Fruit fly (Drosophila melanogaster) whole organism, wandering third instar larva: Measurements from ENCODE around the gene CG43084.

Experiments
- Abd-B ChIP-seq: fragments of >200 bp; optimal IDR thresholded peaks from 2 replicates; lab custom pipeline; 2017; ENCODE audit warnings: missing biosample characterization, missing genetic modification characterization
- CG32264 ChIP-seq: fragments of 200-800 bp; sonication (Bioruptor generic); optimal IDR thresholded peaks from 2 replicates; lab custom pipeline; 2016; ENCODE audit warnings: missing biosample characterization, missing genetic modification characterization
- CrebA ChIP-seq: fragments of 200-800 bp; sonication (Bioruptor generic); optimal IDR thresholded peaks from 2 replicates; lab custom pipeline; 2016; ENCODE audit warnings: missing biosample characterization, mild to moderate bottlenecking, missing genetic modification characterization, borderline replicate concordance
- Dfd ChIP-seq: fragments of >200 bp; optimal IDR thresholded peaks from 2 replicates; lab custom pipeline; 2017; ENCODE audit warnings: missing biosample characterization, missing genetic modification characterization
- Dif ChIP-seq: fragments of 200-275, 200-300 bp; sonication (Bioruptor generic); optimal IDR thresholded peaks from 2 replicates; lab custom pipeline; 2018; ENCODE audit warnings: missing biosample characterization, missing genetic modification characterization; ENCODE audit not compliant: partially characterized antibody
- HLH106 ChIP-seq: fragments of 200-800 bp; optimal IDR thresholded peaks from 3 replicates; lab custom pipeline; 2019; ENCODE audit warnings: missing biosample characterization, mild to moderate bottlenecking, missing genetic modification characterization, moderate library complexity
- Hnf4 ChIP-seq: fragments of 200-800 bp; sonication (Bioruptor generic); optimal IDR thresholded peaks from 2 replicates; lab custom pipeline; 2016; ENCODE audit warnings: missing biosample characterization, mild to moderate bottlenecking, missing genetic modification characterization
- Hr78 ChIP-seq: fragments of >200 bp; optimal IDR thresholded peaks from 2 replicates; lab custom pipeline; 2017; ENCODE audit warnings: missing biosample characterization, missing genetic modification characterization
- Hr83 ChIP-seq: fragments of 200-300 bp; sonication (Bioruptor generic); optimal IDR thresholded peaks from 2 replicates; lab custom pipeline; 2016; ENCODE audit warnings: missing biosample characterization, mild to moderate bottlenecking, missing genetic modification characterization, moderate library complexity; ENCODE audit not compliant: poor library complexity, severe bottlenecking
- Jra ChIP-seq: sonication (Bioruptor generic); optimal IDR thresholded peaks from 2 replicates; lab custom pipeline; 2016; ENCODE audit warnings: missing biosample characterization, missing genetic modification characterization
- Mio ChIP-seq: sonication (Bioruptor generic); optimal IDR thresholded peaks from 2 replicates; lab custom pipeline; 2016; ENCODE audit warnings: missing biosample characterization, missing genetic modification characterization
- Myc ChIP-seq: fragments of >200 bp; optimal IDR thresholded peaks from 2 replicates; lab custom pipeline; 2017
- N ChIP-seq: fragments of >200 bp; optimal IDR thresholded peaks from 2 replicates; lab custom pipeline; 2018; ENCODE audit warnings: missing biosample characterization, missing external identifiers, missing genetic modification characterization
- OdsH ChIP-seq: fragments of 200-800 bp; sonication (Bioruptor generic); optimal IDR thresholded peaks from 2 replicates; lab custom pipeline; 2016; ENCODE audit warnings: missing biosample characterization, mild to moderate bottlenecking, missing genetic modification characterization
- Rel ChIP-seq, 2 experiments: fragments of 200-800 bp; sonication (Bioruptor generic) in 1 of 2; optimal IDR thresholded peaks; 2 replicates in 1 of 2; 3 replicates in 1 of 2; lab custom pipeline; 2016 to 2019; ENCODE audit warnings: mild to moderate bottlenecking in 2 of 2, missing biosample characterization in 2 of 2, missing genetic modification characterization in 2 of 2, moderate library complexity in 1 of 2
- Sp1 ChIP-seq: fragments of 200-800 bp; sonication (Bioruptor generic); optimal IDR thresholded peaks from 3 replicates; lab custom pipeline; 2019; ENCODE audit warnings: missing biosample characterization, mild to moderate bottlenecking, missing genetic modification characterization, moderate library complexity
- Vsx2 ChIP-seq: fragments of 200-300, 225-300 bp; sonication (Bioruptor generic); optimal IDR thresholded peaks from 2 replicates; lab custom pipeline; 2018; ENCODE audit warnings: missing biosample characterization, missing genetic modification characterization; ENCODE audit not compliant: partially characterized antibody
- br ChIP-seq: fragments of 200-800 bp; sonication (Bioruptor generic); optimal IDR thresholded peaks from 2 replicates; lab custom pipeline; 2016; ENCODE audit warnings: missing biosample characterization, missing genetic modification characterization
- brk ChIP-seq: fragments of 200-800 bp; sonication (Bioruptor generic); optimal IDR thresholded peaks from 2 replicates; lab custom pipeline; 2016; ENCODE audit warnings: missing biosample characterization, mild to moderate bottlenecking, missing genetic modification characterization
- dsf ChIP-seq: sonication (Bioruptor generic); optimal IDR thresholded peaks from 2 replicates; lab custom pipeline; 2016; ENCODE audit warnings: missing biosample characterization, missing genetic modification characterization, borderline replicate concordance
- ey ChIP-seq: fragments of 200-800 bp; sonication (Bioruptor generic); optimal IDR thresholded peaks from 2 replicates; lab custom pipeline; 2016; ENCODE audit warnings: missing biosample characterization, missing genetic modification characterization
- foxo ChIP-seq, 2 experiments: fragments of 200-800 bp; sonication (Bioruptor generic); optimal IDR thresholded peaks; 2 replicates in 1 of 2; 3 replicates in 1 of 2; lab custom pipeline; 2016 to 2017; ENCODE audit warnings: missing biosample characterization in 2 of 2, missing genetic modification characterization in 2 of 2
- fru ChIP-seq: fragments of 200-800 bp; sonication (Bioruptor generic); optimal IDR thresholded peaks from 3 replicates; lab custom pipeline; 2016; ENCODE audit warnings: missing biosample characterization, mild to moderate bottlenecking, missing genetic modification characterization
- h ChIP-seq: fragments of 200-800 bp; sonication (Bioruptor generic); optimal IDR thresholded peaks from 3 replicates; lab custom pipeline; 2016; ENCODE audit warnings: missing biosample characterization, mild to moderate bottlenecking, missing genetic modification characterization
- jim ChIP-seq: fragments of 175-275, 200-325 bp; sonication (Bioruptor generic); optimal IDR thresholded peaks from 2 replicates; lab custom pipeline; 2016; ENCODE audit warnings: missing biosample characterization, mild to moderate bottlenecking, missing genetic modification characterization
- lola ChIP-seq: fragments of >200 bp; optimal IDR thresholded peaks from 2 replicates; lab custom pipeline; 2017; ENCODE audit warnings: missing biosample characterization, missing genetic modification characterization
- pan ChIP-seq: fragments of >200 bp; optimal IDR thresholded peaks from 2 replicates; lab custom pipeline; 2017
- psq ChIP-seq: fragments of 200-800 bp; sonication (Bioruptor generic); optimal IDR thresholded peaks from 3 replicates; lab custom pipeline; 2017; ENCODE audit warnings: missing biosample characterization, mild to moderate bottlenecking, missing genetic modification characterization, moderate library complexity
- rgr ChIP-seq: fragments of 200-800 bp; sonication (Bioruptor generic); optimal IDR thresholded peaks from 3 replicates; lab custom pipeline; 2016; ENCODE audit warnings: missing biosample characterization, mild to moderate bottlenecking, missing genetic modification characterization
- sage ChIP-seq: fragments of 200-800 bp; sonication (Bioruptor generic); optimal IDR thresholded peaks from 2 replicates; lab custom pipeline; 2016; ENCODE audit warnings: missing biosample characterization, mild to moderate bottlenecking, missing genetic modification characterization
- tai ChIP-seq: sonication (Bioruptor generic); optimal IDR thresholded peaks from 2 replicates; lab custom pipeline; 2016; ENCODE audit warnings: missing biosample characterization, missing genetic modification characterization
- usp ChIP-seq: fragments of >200 bp; optimal IDR thresholded peaks from 2 replicates; lab custom pipeline; 2017; ENCODE audit warnings: missing biosample characterization, missing genetic modification characterization
- woc ChIP-seq: sonication (Bioruptor generic); optimal IDR thresholded peaks from 2 replicates; lab custom pipeline; 2016; ENCODE audit warnings: missing biosample characterization, mild to moderate bottlenecking, missing genetic modification characterization

CG43084 gene

dm6 chr3L:15650552-15650951 lies at the start of gene CG43084:
Gene CG43084 (plus strand): TSS chr3L:15650852.
- TF ChIP-seq dsf (GFP tag; lab: Kevin White, UChicago) (no peak), Rel (GFP tag; optimal IDR thresholded peaks at IDR 0.05; lab: Kevin White, UChicago) (no peak), Rel (tag; optimal IDR thresholded peaks at IDR 0.05; lab: Kevin White, UChicago) (no peak), CG32264 (GFP tag; lab: Kevin White, UChicago) (no peak), Hnf4 (GFP tag; lab: Kevin White, UChicago) (no peak), jim (GFP tag; lab: Kevin White, UChicago) (no peak), Mio (GFP tag; lab: Kevin White, UChicago) (no peak), foxo (GFP tag; optimal IDR thresholded peaks at IDR 0.05; lab: Kevin White, UChicago) (no peak), br (GFP tag; lab: Kevin White, UChicago) (no peak), ey (GFP tag; lab: Kevin White, UChicago) (no peak), pan (lab: Kevin White, UChicago) (no peak), fru (GFP tag; lab: Kevin White, UChicago) (no peak), sage (GFP tag; lab: Kevin White, UChicago) (no peak), h (GFP tag; lab: Kevin White, UChicago) (no peak), Myc (lab: Kevin White, UChicago) (no peak), woc (no peak), Sp1 (GFP tag; lab: Kevin White, UChicago) (no peak), N (GFP tag; lab: Kevin White, UChicago) (no peak), HLH106 (tag; lab: Kevin White, UChicago) (no peak), Jra (no peak), usp (GFP tag; lab: Kevin White, UChicago) (no peak)
- TF ChIP-seq, all 38 proteins: peak for 0

DNA sequence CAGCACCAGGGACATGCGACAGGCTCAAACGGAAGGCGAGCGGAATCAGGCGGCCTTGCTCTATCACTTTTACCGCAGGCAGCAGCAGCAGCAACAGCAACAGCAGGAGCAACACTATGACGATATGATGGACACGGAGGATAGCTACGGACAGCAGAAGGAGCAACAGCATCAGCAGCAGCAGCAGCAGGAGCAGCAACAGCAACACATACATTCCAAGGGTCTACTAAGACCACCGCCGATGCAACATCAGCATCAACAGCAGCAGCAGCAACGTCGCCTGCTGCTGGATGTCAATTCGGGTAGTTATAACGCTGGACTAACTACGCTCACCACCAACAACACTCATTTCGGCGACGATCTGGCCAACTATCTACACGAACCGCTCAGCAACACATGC lies 45.7 kb upstream of the CG43084 start:
- TF ChIP-seq CG32264 (GFP tag; lab: Kevin White, UChicago) (no peak), tai (GFP tag; lab: Kevin White, UChicago) (no peak), Dif (GFP tag; lab: Kevin White, UChicago) (no peak), Dfd (peak; percentile 94), Mio (GFP tag; lab: Kevin White, UChicago) (no peak), Rel (GFP tag; optimal IDR thresholded peaks at IDR 0.05; lab: Kevin White, UChicago) (no peak), Rel (tag; optimal IDR thresholded peaks at IDR 0.05; lab: Kevin White, UChicago) (no peak), h (GFP tag; lab: Kevin White, UChicago) (no peak), lola (GFP tag; lab: Kevin White, UChicago) (no peak)

dm6 chr3L:15610109-15610508 lies 40.5 kb upstream of the CG43084 start, which contains the start of gene CG7650:
Gene CG7650 (minus strand): TSS chr3L:15610386.
- TF ChIP-seq Jra (no peak), lola (GFP tag; lab: Kevin White, UChicago) (no peak), Rel (GFP tag; optimal IDR thresholded peaks at IDR 0.05; lab: Kevin White, UChicago) (no peak), Rel (tag; optimal IDR thresholded peaks at IDR 0.05; lab: Kevin White, UChicago) (peak; percentile 71), usp (GFP tag; lab: Kevin White, UChicago) (no peak), brk (peak; percentile 67), N (GFP tag; lab: Kevin White, UChicago) (no peak), Hr78 (GFP tag; lab: Kevin White, UChicago) (no peak), Dif (GFP tag; lab: Kevin White, UChicago) (no peak), CrebA (GFP tag; lab: Kevin White, UChicago) (no peak), Hr83 (GFP tag; lab: Kevin White, UChicago) (no peak), br (GFP tag; lab: Kevin White, UChicago) (no peak), Sp1 (GFP tag; lab: Kevin White, UChicago) (no peak), CG32264 (GFP tag; lab: Kevin White, UChicago) (no peak), Mio (GFP tag; lab: Kevin White, UChicago) (no peak), fru (GFP tag; lab: Kevin White, UChicago) (no peak), Vsx2 (GFP tag; lab: Kevin White, UChicago) (peak; percentile 77), OdsH (no peak)
- TF ChIP-seq, all 38 proteins: peak for 3

dm6 chr3L:15612728-15613127 lies 37.9 kb upstream of the CG43084 start, which contains the start of gene CG13449:
Gene CG13449 (minus strand): TSS chr3L:15612828.
- TF ChIP-seq Mio (GFP tag; lab: Kevin White, UChicago) (no peak), Jra (no peak), N (GFP tag; lab: Kevin White, UChicago) (no peak), Myc (lab: Kevin White, UChicago) (no peak), sage (GFP tag; lab: Kevin White, UChicago) (no peak), usp (GFP tag; lab: Kevin White, UChicago) (no peak), HLH106 (tag; lab: Kevin White, UChicago) (no peak), psq (GFP tag; lab: Kevin White, UChicago) (no peak), Sp1 (GFP tag; lab: Kevin White, UChicago) (no peak), Vsx2 (GFP tag; lab: Kevin White, UChicago) (no peak), Abd-B (no peak), rgr (GFP tag; lab: Kevin White, UChicago) (no peak), CG32264 (GFP tag; lab: Kevin White, UChicago) (no peak), pan (lab: Kevin White, UChicago) (no peak), foxo (GFP tag; optimal IDR thresholded peaks at IDR 0.05; lab: Kevin White, UChicago) (no peak), dsf (GFP tag; lab: Kevin White, UChicago) (no peak), tai (GFP tag; lab: Kevin White, UChicago) (no peak), h (GFP tag; lab: Kevin White, UChicago) (no peak)
